Worm (Caenorhabditis elegans) whole organism, L2 larva: Measurements from ENCODE around the gene gcy-32.

Source experiments
- C34F6.9 ChIP-seq: fragments of 150-350 bp; optimal IDR thresholded peaks from 2 replicates; lab custom pipeline; 2014; ENCODE audit warnings: missing biosample characterization, missing genetic modification characterization
- Y55F3AM.14 ChIP-seq: fragments of 200-800 bp; sonication (Bioruptor generic); optimal IDR thresholded peaks from 2 replicates; lab custom pipeline; 2018; ENCODE audit warnings: mild to moderate bottlenecking, missing genetic modification characterization, missing compliant biosample characterization
- ama-1 ChIP-seq: fragments of 150-350 bp; optimal IDR thresholded peaks from 2 replicates; lab custom pipeline; 2018; ENCODE audit warnings: inconsistent platforms
- ceh-16 ChIP-seq: fragments of 150-350 bp; optimal IDR thresholded peaks from 2 replicates; lab custom pipeline; 2014; ENCODE audit warnings: missing biosample characterization, missing genetic modification characterization
- ceh-82 ChIP-seq: fragments of 150-350 bp; optimal IDR thresholded peaks from 2 replicates; lab custom pipeline; 2014; ENCODE audit warnings: missing biosample characterization, missing genetic modification characterization
- dmd-4 ChIP-seq: sonication (generic microtip); optimal IDR thresholded peaks from 2 replicates; lab custom pipeline; 2017; ENCODE audit warnings: missing biosample characterization, missing genetic modification characterization
- elt-1 ChIP-seq: fragments of 150-350 bp; optimal IDR thresholded peaks from 2 replicates; lab custom pipeline; 2014; ENCODE audit warnings: missing biosample characterization, missing genetic modification characterization
- elt-3 ChIP-seq: sonication (generic microtip); optimal IDR thresholded peaks from 2 replicates; lab custom pipeline; 2017; ENCODE audit warnings: missing biosample characterization, missing genetic modification characterization
- gmeb-1 ChIP-seq: fragments of 150-350 bp; optimal IDR thresholded peaks from 2 replicates; lab custom pipeline; 2014; ENCODE audit warnings: missing biosample characterization, missing genetic modification characterization
- lin-11 ChIP-seq: fragments of 150-350 bp; sonication (generic microtip); optimal IDR thresholded peaks from 2 replicates; lab custom pipeline; 2014; ENCODE audit warnings: missing biosample characterization, missing genetic modification characterization, inconsistent platforms, mixed read lengths
- lsy-2 ChIP-seq, 2 experiments: fragments of 150-350 bp in 1 of 2; sonication (generic microtip) in 1 of 2; optimal IDR thresholded peaks; 2 replicates each; lab custom pipeline; 2014 to 2017; ENCODE audit warnings: missing biosample characterization in 2 of 2, missing genetic modification characterization in 2 of 2
- mab-5 ChIP-seq: fragments of 150-350 bp; optimal IDR thresholded peaks from 2 replicates; lab custom pipeline; 2014; ENCODE audit warnings: missing biosample characterization, missing genetic modification characterization
- nhr-11 ChIP-seq: fragments of 150-350 bp; optimal IDR thresholded peaks from 2 replicates; lab custom pipeline; 2014; ENCODE audit warnings: missing biosample characterization, missing genetic modification characterization
- nhr-23 ChIP-seq: fragments of 150-350 bp; optimal IDR thresholded peaks from 2 replicates; lab custom pipeline; 2014; ENCODE audit warnings: missing biosample characterization, missing genetic modification reagents, missing genetic modification characterization
- nhr-237 ChIP-seq: fragments of 150-350 bp; optimal IDR thresholded peaks from 2 replicates; lab custom pipeline; 2014; ENCODE audit warnings: missing biosample characterization, missing genetic modification characterization
- nhr-25 ChIP-seq: fragments of 150-350 bp; sonication (generic microtip); optimal IDR thresholded peaks from 3 replicates; lab custom pipeline; 2014; ENCODE audit warnings: missing biosample characterization, missing genetic modification characterization
- skn-1 ChIP-seq: sonication (generic microtip); optimal IDR thresholded peaks from 2 replicates; lab custom pipeline; 2017; ENCODE audit warnings: missing biosample characterization, missing genetic modification characterization
- sma-3 ChIP-seq: sonication (generic microtip); optimal IDR thresholded peaks from 2 replicates; lab custom pipeline; 2016; ENCODE audit warnings: missing genetic modification reagents, missing genetic modification characterization, missing compliant biosample characterization
- sma-9 ChIP-seq, 2 experiments: fragments of 150-350 bp in 1 of 2; sonication (generic microtip) in 1 of 2; optimal IDR thresholded peaks; 2 replicates each; lab custom pipeline; 2014 to 2016; ENCODE audit warnings: missing genetic modification characterization in 2 of 2, mild to moderate bottlenecking in 1 of 2, missing biosample characterization in 1 of 2, missing compliant biosample characterization in 1 of 2, missing genetic modification reagents in 1 of 2, moderate library complexity in 1 of 2
- unc-39 ChIP-seq: fragments of 150-350 bp; optimal IDR thresholded peaks from 2 replicates; lab custom pipeline; 2014; ENCODE audit warnings: missing biosample characterization, missing genetic modification characterization
- ztf-11 ChIP-seq: sonication (generic microtip); optimal IDR thresholded peaks from 2 replicates; lab custom pipeline; 2017; ENCODE audit warnings: missing biosample characterization, missing genetic modification characterization
- ztf-4 ChIP-seq: fragments of 150-350 bp; optimal IDR thresholded peaks from 2 replicates; lab custom pipeline; 2014; ENCODE audit warnings: missing biosample characterization, missing genetic modification characterization

Gene gcy-32

DNA sequence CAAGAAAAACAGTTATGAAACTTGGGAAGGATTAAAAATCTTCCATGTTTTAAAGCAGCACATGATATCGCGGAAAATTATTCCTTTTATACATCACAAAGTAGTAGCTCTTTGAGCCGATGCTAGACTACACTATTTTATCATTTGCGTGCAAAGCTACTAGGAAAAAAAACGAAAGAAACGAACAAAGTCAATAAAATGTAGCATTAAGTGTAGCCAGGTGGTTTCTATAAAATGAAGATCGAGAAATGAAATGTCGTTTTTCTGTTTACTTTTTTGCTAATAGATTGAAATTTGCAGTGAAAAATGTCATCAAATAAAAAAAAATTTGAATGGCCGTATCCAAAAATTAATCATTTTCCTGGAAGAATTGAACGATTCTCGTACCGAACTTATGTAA, 42.4 kb downstream of the gcy-32 start, which contains the start of gene cpt-5:
Gene cpt-5 (plus strand): TSS at position 301 of the 400 bp plus-strand sequence.
- TF ChIP-seq elt-1 (tag; lab: Kevin White, UChicago) = no peak
- TF ChIP-seq mab-5 (tag; lab: Kevin White, UChicago) = no peak

- no peak for TF ChIP-seq nhr-25
- peak; percentile 46 for TF ChIP-seq nhr-11 (tag; lab: Kevin White, UChicago)
These were observed 45.7 kb downstream of the gcy-32 start for ce11 chrV:13869551-13869950.

DNA sequence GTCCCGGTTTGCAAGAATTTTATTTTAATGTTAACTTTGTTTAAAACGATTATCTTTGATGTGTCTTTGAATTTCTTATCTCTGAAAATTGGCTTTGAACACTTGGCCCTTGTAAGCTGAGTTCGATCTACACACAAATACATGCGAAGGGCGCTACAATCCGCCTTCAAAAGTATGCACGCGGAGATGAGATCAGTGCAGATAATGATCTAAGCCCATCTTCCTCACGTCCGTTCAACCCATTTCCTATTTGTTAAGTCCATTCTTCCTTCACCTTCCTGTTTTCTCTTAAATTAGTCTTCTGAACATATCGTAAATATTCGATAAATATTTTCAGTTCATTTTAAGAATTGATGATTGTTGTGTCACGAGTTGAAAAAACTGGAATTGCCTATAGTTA, 48.9 kb downstream of the gcy-32 start, which contains the start of gene nhr-175:
Gene nhr-175 (plus strand): TSS at position 339 of the 400 bp plus-strand sequence.
- TF ChIP-seq ceh-82 (tag; lab: Kevin White, UChicago) (no peak), elt-1 (tag; lab: Kevin White, UChicago) (peak; percentile 87), dmd-4 (tag; lab: Kevin White, UChicago) (no peak), lsy-2 (tag; optimal IDR thresholded peaks at IDR 0.05; lab: Kevin White, UChicago) (no peak), ceh-16 (tag; lab: Kevin White, UChicago) (peak; percentile 62), nhr-23 (tag; lab: Kevin White, UChicago) (peak; percentile 52), sma-9 (GFP tag; optimal IDR thresholded peaks at IDR 0.05; lab: Kevin White, UChicago) (peak; percentile 69), sma-9 (tag; optimal IDR thresholded peaks at IDR 0.05; lab: Kevin White, UChicago) (no peak)

DNA sequence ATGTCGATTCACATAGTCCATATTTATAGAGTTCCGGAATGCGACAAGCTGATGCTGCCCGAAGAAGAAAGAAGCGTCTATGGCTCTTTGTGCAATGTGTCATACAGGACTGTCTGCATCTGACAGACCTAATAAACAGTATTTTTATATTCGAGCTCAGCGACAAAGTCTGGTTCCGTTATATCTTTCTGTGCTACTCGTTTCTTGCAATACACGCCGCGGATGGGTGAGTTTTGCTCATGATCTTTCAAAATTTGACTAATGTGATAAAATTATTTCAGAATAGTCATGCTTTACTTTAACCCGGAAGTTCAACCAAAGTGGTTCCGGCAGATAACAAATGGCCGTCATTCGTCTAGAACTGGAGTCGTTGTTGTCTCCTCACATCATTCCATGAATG, 51.6 kb downstream of the gcy-32 start:
- TF ChIP-seq skn-1 (tag; lab: Kevin White, UChicago) (no peak), unc-39 (tag; lab: Kevin White, UChicago) (no peak), nhr-237 (tag; lab: Kevin White, UChicago) (no peak), elt-3 (tag; lab: Kevin White, UChicago) (no peak), ama-1 (lab: Kevin White, UChicago) (no peak), Y55F3AM.14 (GFP tag; lab: Kevin White, UChicago) (no peak), gmeb-1 (tag; lab: Kevin White, UChicago) (no peak), nhr-25 (no peak), sma-3 (GFP tag; lab: Kevin White, UChicago) (no peak), ztf-11 (tag; lab: Kevin White, UChicago) (no peak)

ce11 chrV:13862505-13862904, 52.8 kb downstream of the gcy-32 start, which contains the start of gene srx-137:
TSS of gene srx-137 (plus strand) at chrV:13862805.
- TF ChIP-seq lin-11 (tag; lab: Kevin White, UChicago) = no peak
- no peak for TF ChIP-seq ztf-4 (tag; lab: Kevin White, UChicago)
- no peak for TF ChIP-seq C34F6.9 (tag; lab: Kevin White, UChicago)
